Worm (Caenorhabditis elegans) whole organism, L2 larva: ENCODE data around the gene R03H10.5.

Experiments used
- elt-1 ChIP-seq: fragments of 150-350 bp; optimal IDR thresholded peaks from 2 replicates; lab custom pipeline; 2014; ENCODE audit warnings: missing biosample characterization, missing genetic modification characterization
- mab-5 ChIP-seq: fragments of 150-350 bp; optimal IDR thresholded peaks from 2 replicates; lab custom pipeline; 2014; ENCODE audit warnings: missing biosample characterization, missing genetic modification characterization

- TF ChIP-seq elt-1 (tag; lab: Kevin White, UChicago) (no peak), mab-5 (tag; lab: Kevin White, UChicago) (no peak)
Measured at ce11 chrII:4215318-4215717, 44.9 kb upstream of the R03H10.5 start, which contains the start of gene F31D5.2.
